Worm (Caenorhabditis elegans): ENCODE data around the gene T02G5.15.

T02G5.15 gene

DNA sequence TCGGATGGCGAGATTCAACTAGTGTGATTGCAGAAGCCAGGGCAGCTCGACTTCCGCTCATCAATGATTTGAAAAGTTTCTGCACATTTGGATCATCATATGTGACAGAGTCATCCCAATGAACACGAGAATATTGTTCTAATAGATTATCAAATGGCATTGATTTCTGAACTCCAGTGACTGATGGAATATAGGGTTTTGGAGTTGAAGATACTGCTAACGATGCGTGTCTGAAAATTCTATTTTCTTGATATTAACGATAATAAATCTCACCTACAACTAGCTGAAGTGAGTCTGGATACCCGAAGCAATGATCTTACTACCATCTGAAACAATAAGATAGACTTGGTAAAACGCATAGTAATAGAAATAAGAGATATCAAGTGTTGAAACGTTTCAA, 16.7 kb downstream of the T02G5.15 start, which contains the start of gene mmaa-1 (continued):
- TF ChIP-seq mes-4 (tag; optimal IDR thresholded peaks at IDR 0.05) (no peak), Y53G8AR.9 (GFP tag; conservative IDR thresholded peaks at IDR 0.05) (peak; percentile 88), B0019.2 (GFP tag; conservative IDR thresholded peaks at IDR 0.05) (no peak), lsl-1 (GFP tag; optimal IDR thresholded peaks at IDR 0.05) (no peak), fkh-3 (tag; optimal IDR thresholded peaks at IDR 0.05) (peak; percentile 69), dox-1 (GFP tag; IDR thresholded peaks at IDR 0.05) (peak; percentile 34; the same call in 1 of the 2 replicates), ceh-58 (GFP tag; IDR thresholded peaks at IDR 0.05) (no peak), hmg-1.2 (GFP tag; IDR thresholded peaks at IDR 0.05) (peak; percentile 14; the same call in 1 of the 2 replicates), F55B11.4 (tag; optimal IDR thresholded peaks at IDR 0.05; ENCODE audit: borderline replicate concordance, insufficient read depth) (no peak), nhr-179 (tag; optimal IDR thresholded peaks at IDR 0.05) (no peak), ama-1 (optimal IDR thresholded peaks at IDR 0.05) (peak; percentile 78), ama-1 (GFP tag; optimal IDR thresholded peaks at IDR 0.05) (no peak), T07F8.4 (tag; optimal IDR thresholded peaks at IDR 0.05) (no peak), sea-2 (GFP tag; IDR thresholded peaks at IDR 0.05) (no peak), ets-4 (GFP tag; optimal IDR thresholded peaks at IDR 0.05) (no peak), zim-3 (tag; optimal IDR thresholded peaks at IDR 0.05) (peak; percentile 19), hlh-12 (tag; optimal IDR thresholded peaks at IDR 0.05) (no peak), lin-26 (GFP tag; IDR thresholded peaks at IDR 0.05) (no peak), athp-1 (tag; optimal IDR thresholded peaks at IDR 0.05) (no peak), ceh-79 (tag; optimal IDR thresholded peaks at IDR 0.05) (no peak), B0035.1 (tag; optimal IDR thresholded peaks at IDR 0.05) (no peak), pbrm-1 (GFP tag; IDR thresholded peaks at IDR 0.05) (no peak), unc-62 (GFP tag; optimal IDR thresholded peaks at IDR 0.05) (no peak), die-1 (tag; optimal IDR thresholded peaks at IDR 0.05) (no peak), pha-4 (tag; optimal IDR thresholded peaks at IDR 0.05) (no peak), K11D2.4 (GFP tag; IDR thresholded peaks at IDR 0.05) (0 out of 2 replicates have a peak, but pooled peaks have one; percentile 21), snpc-4 (GFP tag; optimal IDR thresholded peaks at IDR 0.05) (no peak), snpc-4 (tag; optimal IDR thresholded peaks at IDR 0.05) (no peak), F52B5.7 (tag; optimal IDR thresholded peaks at IDR 0.05) (no peak), rpc-1 (optimal IDR thresholded peaks at IDR 0.05) (no peak), rpc-1 (tag; optimal IDR thresholded peaks at IDR 0.05) (no peak), F39B2.1 (GFP tag; IDR thresholded peaks at IDR 0.05) (no peak), D2030.7 (GFP tag; IDR thresholded peaks at IDR 0.05) (no peak), dpl-1 (GFP tag; optimal IDR thresholded peaks at IDR 0.05) (no peak), akir-1 (GFP tag; optimal IDR thresholded peaks at IDR 0.05) (no peak), ztf-22 (GFP tag; optimal IDR thresholded peaks at IDR 0.05) (no peak), Y67H2A.10 (GFP tag; conservative IDR thresholded peaks at IDR 0.05) (no peak), F22D6.2 (tag; optimal IDR thresholded peaks at IDR 0.05) (no peak), F10E7.11 (tag; optimal IDR thresholded peaks at IDR 0.05) (no peak), nhr-90 (tag; optimal IDR thresholded peaks at IDR 0.05) (no peak), bed-1 (GFP tag; IDR thresholded peaks at IDR 0.05) (0 out of 2 replicates have a peak, but pooled peaks have one; percentile 42), nfya-2 (GFP tag; IDR thresholded peaks at IDR 0.05) (no peak), ccch-3 (GFP tag; optimal IDR thresholded peaks at IDR 0.05) (no peak), B0336.3 (GFP tag; IDR thresholded peaks at IDR 0.05) (no peak; the same call in 1 of the 2 replicates)
